Worm (Caenorhabditis elegans) whole organism, L1 larva: ENCODE results near the gene str-243.

Source experiments
- C04F5.9 ChIP-seq: sonication (generic microtip); optimal IDR thresholded peaks from 2 replicates; lab custom pipeline; 2016; ENCODE audit warnings: missing genetic modification characterization, missing compliant biosample characterization
- aha-1 ChIP-seq: fragments of 150-350 bp; optimal IDR thresholded peaks from 2 replicates; lab custom pipeline; 2014; ENCODE audit warnings: missing biosample characterization, missing genetic modification characterization
- alr-1 ChIP-seq: fragments of 200-800 bp; sonication (Bioruptor generic); optimal IDR thresholded peaks from 2 replicates; lab custom pipeline; 2018; ENCODE audit warnings: borderline replicate concordance, mild to moderate bottlenecking, missing genetic modification characterization, missing compliant biosample characterization
- aly-2 ChIP-seq: fragments of 150-350 bp; optimal IDR thresholded peaks from 2 replicates; lab custom pipeline; 2014; ENCODE audit warnings: missing biosample characterization, missing genetic modification characterization
- blmp-1 ChIP-seq: fragments of 150-350 bp; optimal IDR thresholded peaks from 2 replicates; lab custom pipeline; 2014; ENCODE audit warnings: missing biosample characterization, missing genetic modification characterization
- ceh-8 ChIP-seq: fragments of 200-800 bp; sonication (Bioruptor generic); optimal IDR thresholded peaks from 2 replicates; lab custom pipeline; 2018; ENCODE audit warnings: mild to moderate bottlenecking, missing genetic modification characterization, moderate library complexity, missing compliant biosample characterization
- ceh-82 ChIP-seq, 3 experiments: fragments of 150-350 bp in 1 of 3; sonication (generic microtip) in 2 of 3; optimal IDR thresholded peaks; 2 replicates each; lab custom pipeline; 2014 to 2017; ENCODE audit warnings: missing biosample characterization in 3 of 3, missing genetic modification characterization in 3 of 3
- ceh-88 ChIP-seq: fragments of 200-800 bp; sonication (Bioruptor generic); IDR thresholded peaks from 2 replicates; pipeline ENCODE4 v1.3.6; 2022; ENCODE audit warnings: missing genetic modification characterization, missing compliant biosample characterization
- ces-1 ChIP-seq: fragments of 150-350 bp; optimal IDR thresholded peaks from 2 replicates; lab custom pipeline; 2014; ENCODE audit warnings: missing biosample characterization, missing genetic modification reagents, missing genetic modification characterization
- efl-1 ChIP-seq, 4 experiments: fragments of 150-350 bp; optimal IDR thresholded peaks in 3 of 4; peaks in 1 of 4; 1 replicate in 1 of 4; 2 replicates in 3 of 4; lab custom pipeline; 2014; ENCODE audit warnings: missing biosample characterization in 2 of 4, missing genetic modification characterization in 2 of 4, missing genetic modification reagents in 2 of 4
- elt-2 ChIP-seq: sonication (generic microtip); optimal IDR thresholded peaks from 2 replicates; lab custom pipeline; 2016; ENCODE audit warnings: missing genetic modification characterization, mild to moderate bottlenecking, inconsistent platforms, missing compliant biosample characterization, missing genetic modification reagents
- elt-3 ChIP-seq, 6 experiments: fragments of 150-350 bp in 1 of 6; sonication (generic microtip); optimal IDR thresholded peaks; 2 replicates each; lab custom pipeline; 2017 to 2018; ENCODE audit warnings: missing biosample characterization in 6 of 6, missing genetic modification characterization in 6 of 6, inconsistent platforms in 1 of 6
- fkh-10 ChIP-seq: sonication (generic microtip); optimal IDR thresholded peaks from 2 replicates; lab custom pipeline; 2017; ENCODE audit warnings: missing biosample characterization, missing genetic modification reagents, missing genetic modification characterization
- hlh-4 ChIP-seq: sonication (generic microtip); optimal IDR thresholded peaks from 2 replicates; lab custom pipeline; 2016; ENCODE audit warnings: mild to moderate bottlenecking, missing genetic modification characterization, missing compliant biosample characterization
- lin-13 ChIP-seq: fragments of 150-350 bp; optimal IDR thresholded peaks from 2 replicates; lab custom pipeline; 2014; ENCODE audit warnings: missing biosample characterization, missing genetic modification reagents, missing genetic modification characterization
- lin-14 ChIP-seq: fragments of 200-800 bp; sonication (Bioruptor generic); optimal IDR thresholded peaks from 2 replicates; lab custom pipeline; 2018; ENCODE audit warnings: mild to moderate bottlenecking, missing genetic modification characterization, moderate library complexity, missing compliant biosample characterization
- lin-39 ChIP-seq: fragments of 150-350 bp; optimal IDR thresholded peaks from 2 replicates; lab custom pipeline; 2014; ENCODE audit warnings: missing biosample characterization, missing genetic modification reagents, missing genetic modification characterization
- lsy-2 ChIP-seq, 2 experiments: fragments of 150-350 bp; optimal IDR thresholded peaks; 2 replicates each; lab custom pipeline; 2014; ENCODE audit warnings: missing biosample characterization in 2 of 2, missing genetic modification characterization in 2 of 2
- mab-9 ChIP-seq: fragments of 200-800 bp; sonication (Bioruptor generic); IDR thresholded peaks from 2 replicates; pipeline ENCODE4 v1.3.6; 2022; ENCODE audit warnings: missing genetic modification reagents, missing genetic modification characterization, missing compliant biosample characterization
- mdl-1 ChIP-seq, 2 experiments: fragments of 150-350 bp; optimal IDR thresholded peaks; 2 replicates each; lab custom pipeline; 2014 to 2017; ENCODE audit warnings: missing biosample characterization in 2 of 2, missing genetic modification characterization in 2 of 2, inconsistent platforms in 1 of 2
- mef-2 ChIP-seq: fragments of 150-350 bp; optimal IDR thresholded peaks from 2 replicates; lab custom pipeline; 2014; ENCODE audit warnings: missing biosample characterization, missing genetic modification characterization
- mep-1 ChIP-seq: fragments of 150-350 bp; optimal IDR thresholded peaks from 2 replicates; lab custom pipeline; 2014; ENCODE audit warnings: missing biosample characterization, missing genetic modification characterization
- nhr-12 ChIP-seq: sonication (generic microtip); optimal IDR thresholded peaks from 2 replicates; lab custom pipeline; 2017; ENCODE audit warnings: missing biosample characterization, missing genetic modification characterization
- nhr-20 ChIP-seq: sonication (generic microtip); optimal IDR thresholded peaks from 2 replicates; lab custom pipeline; 2016; ENCODE audit warnings: mild to moderate bottlenecking, missing genetic modification characterization, missing compliant biosample characterization
- nhr-237 ChIP-seq: fragments of 150-350 bp; optimal IDR thresholded peaks from 2 replicates; lab custom pipeline; 2014; ENCODE audit warnings: missing biosample characterization, missing genetic modification characterization
- nhr-77 ChIP-seq: fragments of 150-350 bp; optimal IDR thresholded peaks from 2 replicates; lab custom pipeline; 2014; ENCODE audit warnings: missing biosample characterization, missing genetic modification characterization
- nhr-85 ChIP-seq: sonication (generic microtip); peaks from one replicate; lab custom pipeline; 2016; ENCODE audit warnings: missing genetic modification characterization, inconsistent platforms, missing compliant biosample characterization
- pax-3 ChIP-seq: fragments of 200-800 bp; sonication (Bioruptor generic); optimal IDR thresholded peaks from 2 replicates; lab custom pipeline; 2018; ENCODE audit warnings: mild to moderate bottlenecking, missing genetic modification characterization, moderate library complexity, missing compliant biosample characterization
- pqm-1 ChIP-seq: sonication (generic microtip); optimal IDR thresholded peaks from 3 replicates; lab custom pipeline; 2017; ENCODE audit warnings: missing biosample characterization, missing genetic modification characterization
- rnt-1 ChIP-seq: sonication (generic microtip); optimal IDR thresholded peaks from 2 replicates; lab custom pipeline; 2016; ENCODE audit warnings: mild to moderate bottlenecking, missing genetic modification characterization, moderate library complexity, missing compliant biosample characterization
- sox-4 ChIP-seq: sonication (generic microtip); optimal IDR thresholded peaks from 2 replicates; lab custom pipeline; 2016; ENCODE audit warnings: missing genetic modification characterization, missing compliant biosample characterization
- sptf-1 ChIP-seq: fragments of 150-350 bp; optimal IDR thresholded peaks from 2 replicates; lab custom pipeline; 2014; ENCODE audit warnings: missing biosample characterization, missing genetic modification characterization
- sup-37 ChIP-seq: fragments of 200-800 bp; sonication (Bioruptor generic); optimal IDR thresholded peaks from 2 replicates; lab custom pipeline; 2018; ENCODE audit warnings: mild to moderate bottlenecking, missing genetic modification characterization, missing compliant biosample characterization
- unc-30 ChIP-seq: sonication (generic microtip); optimal IDR thresholded peaks from 2 replicates; lab custom pipeline; 2017; ENCODE audit warnings: missing biosample characterization, missing genetic modification characterization
- unc-86 ChIP-seq: sonication (generic microtip); optimal IDR thresholded peaks from 2 replicates; lab custom pipeline; 2016; ENCODE audit warnings: missing genetic modification characterization, missing compliant biosample characterization
- unc-98 ChIP-seq: fragments of 200-800 bp; sonication (Bioruptor generic); IDR thresholded peaks from 2 replicates; pipeline ENCODE4 v1.3.6; 2022; ENCODE audit warnings: missing genetic modification characterization, missing compliant biosample characterization
- vab-15 ChIP-seq: sonication (generic microtip); optimal IDR thresholded peaks from 2 replicates; lab custom pipeline; 2017; ENCODE audit warnings: missing genotype, mild to moderate bottlenecking, missing genetic modification characterization, missing compliant biosample characterization
- xbp-1 ChIP-seq: sonication (generic microtip); optimal IDR thresholded peaks from 2 replicates; lab custom pipeline; 2016; ENCODE audit warnings: missing genetic modification characterization, missing compliant biosample characterization
- zag-1 ChIP-seq: fragments of 150-350 bp; optimal IDR thresholded peaks from 2 replicates; lab custom pipeline; 2014; ENCODE audit warnings: missing biosample characterization, missing genetic modification characterization
- ztf-11 ChIP-seq, 2 experiments: sonication (generic microtip); optimal IDR thresholded peaks; 2 replicates each; lab custom pipeline; 2016 to 2017; ENCODE audit warnings: missing genetic modification characterization in 2 of 2, missing biosample characterization in 1 of 2, missing compliant biosample characterization in 1 of 2
- ztf-4 ChIP-seq: fragments of 150-350 bp; optimal IDR thresholded peaks from 2 replicates; lab custom pipeline; 2014; ENCODE audit warnings: missing biosample characterization, missing genetic modification characterization

str-243 gene

ce11 chrV:1511537-1511936, 11.0 kb upstream of the str-243 start, which contains the start of gene nhr-260:
TSS of gene nhr-260 (minus strand) at chrV:1511637.
- TF ChIP-seq unc-30 (tag; lab: Kevin White, UChicago) = no peak
- TF ChIP-seq efl-1 (optimal IDR thresholded peaks at IDR 0.05; lab: Kevin White, UChicago) = no peak
- peak in 1 of 2 experiments; percentile 78 for TF ChIP-seq efl-1 (GFP tag; optimal IDR thresholded peaks at IDR 0.05 in 1 of 2; lab: Kevin White, UChicago)

- TF ChIP-seq pax-3 (no peak), ceh-8 (GFP tag; lab: Kevin White, UChicago) (no peak), ztf-11 (tag; optimal IDR thresholded peaks at IDR 0.05; lab: Kevin White, UChicago) (no peak), nhr-12 (no peak), fkh-10 (GFP tag; lab: Kevin White, UChicago) (no peak), ceh-88 (GFP tag; lab: Robert Waterston, UW) (no peak), xbp-1 (no peak), lin-13 (GFP tag; lab: Kevin White, UChicago) (no peak), nhr-237 (tag; lab: Kevin White, UChicago) (no peak), aly-2 (tag; lab: Kevin White, UChicago) (no peak), ztf-4 (tag; lab: Kevin White, UChicago) (no peak), nhr-85 (tag; lab: Kevin White, UChicago) (no peak), elt-2 (tag; lab: Kevin White, UChicago) (no peak), mep-1 (tag; lab: Kevin White, UChicago) (no peak), lin-14 (GFP tag; lab: Kevin White, UChicago) (no peak), hlh-4 (no peak)
- TF ChIP-seq, all 84 proteins: peak for 0
Measured at ce11 chrV:1521845-1522244, 740 bp upstream of the str-243 start, which contains the start of gene str-240. TSS of gene str-240 (minus strand) at chrV:1521945.

- TF ChIP-seq sptf-1 (tag; lab: Kevin White, UChicago) (no peak), pqm-1 (tag; lab: Kevin White, UChicago) (no peak), C04F5.9 (tag; lab: Kevin White, UChicago) (no peak), blmp-1 (tag; lab: Kevin White, UChicago) (no peak), mef-2 (no peak), lin-39 (tag; lab: Kevin White, UChicago) (no peak), sox-4 (tag; lab: Kevin White, UChicago) (no peak), unc-98 (no peak), sup-37 (GFP tag; lab: Kevin White, UChicago) (no peak), zag-1 (tag; lab: Kevin White, UChicago) (no peak), nhr-237 (tag; lab: Kevin White, UChicago) (no peak), alr-1 (tag; lab: Kevin White, UChicago) (no peak), unc-86 (no peak), ceh-82 (tag; optimal IDR thresholded peaks at IDR 0.05; lab: Kevin White, UChicago) (no peak), nhr-77 (no peak), mdl-1 (tag; optimal IDR thresholded peaks at IDR 0.05; lab: Kevin White, UChicago) (no peak), mab-9 (GFP tag; lab: Robert Waterston, UW) (no peak)
- TF ChIP-seq, all 84 proteins: peak for 0
Measured at ce11 chrV:1527985-1528384, 5.4 kb downstream of the str-243 start, which contains the start of gene str-236. TSS of gene str-236 (minus strand) at chrV:1528085.

ce11 chrV:1531159-1531558, 8.6 kb downstream of the str-243 start, which contains the start of gene K02H11.4:
TSS of gene K02H11.4 (minus strand) at chrV:1531259.
- TF ChIP-seq elt-3 (tag; optimal IDR thresholded peaks at IDR 0.05; lab: Kevin White, UChicago) (no peak), nhr-237 (tag; lab: Kevin White, UChicago) (no peak), ces-1 (GFP tag; lab: Kevin White, UChicago) (no peak), rnt-1 (tag; lab: Kevin White, UChicago) (no peak), hlh-4 (no peak), nhr-20 (tag; lab: Kevin White, UChicago) (no peak), ztf-4 (tag; lab: Kevin White, UChicago) (no peak), vab-15 (tag; lab: Kevin White, UChicago) (no peak), aha-1 (tag; lab: Kevin White, UChicago) (no peak), lsy-2 (tag; optimal IDR thresholded peaks at IDR 0.05; lab: Kevin White, UChicago) (no peak)
